Fruit fly (Drosophila melanogaster) Kc167 (cell line): ENCODE measurements around the gene Drs.
A peak's percentile ranks its signal among the peaks of the same experiment; 100 is the strongest.

Source experiments
- h ChIP-seq: fragments of >200 bp; optimal IDR thresholded peaks from 3 replicates; lab custom pipeline; 2018; ENCODE audit warnings: missing external identifiers
- insv ChIP-seq: fragments of >200 bp; optimal IDR thresholded peaks from 3 replicates; lab custom pipeline; 2018; ENCODE audit warnings: missing external identifiers

- peak; percentile 57 for TF ChIP-seq h (lab: Kevin White, UChicago)
- no peak for TF ChIP-seq insv (lab: Kevin White, UChicago)
Measured at dm6 chr3L:3325925-3326903, 43.1 kb upstream of the Drs start, which contains the start of gene Gtpx.
